Fruit fly (Drosophila melanogaster): ENCODE measurements around the gene smp-30.

Gene smp-30

DNA sequence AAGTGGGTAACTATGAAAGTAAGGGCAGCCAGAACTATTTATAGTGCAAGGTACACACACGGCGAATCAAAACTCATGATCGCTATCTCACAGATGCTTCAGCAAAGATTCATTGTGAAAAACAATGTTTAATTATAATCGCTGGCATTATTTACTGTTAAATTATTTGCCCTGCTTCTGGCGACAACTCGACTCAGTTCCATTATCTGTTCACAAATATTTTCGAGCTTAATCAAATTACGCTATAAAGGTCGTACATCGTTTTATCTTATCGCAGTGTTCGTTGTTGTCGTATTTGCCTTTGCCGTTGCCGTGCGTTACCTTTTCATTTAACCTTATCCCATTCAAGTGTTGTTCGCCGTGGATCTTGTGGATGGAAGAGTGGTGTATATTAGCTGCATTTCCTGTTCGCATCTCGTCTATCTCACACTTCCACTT lies 42.1 kb downstream of the smp-30 start (continued):
- TF ChIP-seq Hr3 (GFP tag; optimal IDR thresholded peaks at IDR 0.05) (no peak), slou (GFP tag; optimal IDR thresholded peaks at IDR 0.05) (no peak), Hey (tag; optimal IDR thresholded peaks at IDR 0.05) (no peak), CG1832 (GFP tag; optimal IDR thresholded peaks at IDR 0.05) (no peak), CG17568 (GFP tag; optimal IDR thresholded peaks at IDR 0.05) (peak; percentile 36), hb (GFP tag; IDR thresholded peaks at IDR 0.05; ENCODE audit: partially characterized antibody) (no peak), Awh (GFP tag; IDR thresholded peaks at IDR 0.05) (no peak), CG18764 (GFP tag; optimal IDR thresholded peaks at IDR 0.05) (no peak), CG33557 (GFP tag; optimal IDR thresholded peaks at IDR 0.05) (no peak), CG2889 (GFP tag; IDR thresholded peaks at IDR 0.05) (no peak), unpg (GFP tag; optimal IDR thresholded peaks at IDR 0.05) (no peak), CG4404 (GFP tag; IDR thresholded peaks at IDR 0.05) (no peak), CG14050 (GFP tag; IDR thresholded peaks at IDR 0.05) (no peak), ac (GFP tag; optimal IDR thresholded peaks at IDR 0.05) (no peak), Hand (GFP tag; optimal IDR thresholded peaks at IDR 0.05) (no peak), oc (tag; optimal IDR thresholded peaks at IDR 0.05) (no peak), H2.0 (GFP tag; IDR thresholded peaks at IDR 0.05) (no peak), CG18476 (GFP tag; optimal IDR thresholded peaks at IDR 0.05) (no peak), gem (tag; optimal IDR thresholded peaks at IDR 0.05) (no peak), Tbp (GFP tag; optimal IDR thresholded peaks at IDR 0.05) (no peak), sna (GFP tag; IDR thresholded peaks at IDR 0.05; ENCODE audit: partially characterized antibody) (no peak), prd (optimal IDR thresholded peaks at IDR 0.05) (no peak), prd (GFP tag; IDR thresholded peaks at IDR 0.05) (no peak), CG11504 (tag; optimal IDR thresholded peaks at IDR 0.05) (no peak), sug (tag; optimal IDR thresholded peaks at IDR 0.05) (peak; percentile 59), kni (GFP tag; optimal IDR thresholded peaks at IDR 0.05) (no peak), CG6854 (GFP tag; optimal IDR thresholded peaks at IDR 0.05) (no peak), nerfin-2 (GFP tag; IDR thresholded peaks at IDR 0.05; ENCODE audit: partially characterized antibody) (no peak), Nf-YC (tag; optimal IDR thresholded peaks at IDR 0.05) (no peak), ken (GFP tag; IDR thresholded peaks at IDR 0.05) (no peak), CG3065 (GFP tag; optimal IDR thresholded peaks at IDR 0.05) (no peak), zen (tag; optimal IDR thresholded peaks at IDR 0.05) (no peak), CG8290 (GFP tag; optimal IDR thresholded peaks at IDR 0.05) (no peak), CG8290 (tag; optimal IDR thresholded peaks at IDR 0.05) (peak in 1 of 2 experiments; percentile 11), ara (GFP tag; IDR thresholded peaks at IDR 0.05) (no peak), CG17385 (GFP tag; optimal IDR thresholded peaks at IDR 0.05) (no peak), pho (GFP tag; optimal IDR thresholded peaks at IDR 0.05) (no peak), ato (GFP tag; IDR thresholded peaks at IDR 0.05; ENCODE audit: partially characterized antibody) (no peak), Dip3 (GFP tag; optimal IDR thresholded peaks at IDR 0.05) (no peak), ERR (GFP tag; optimal IDR thresholded peaks at IDR 0.05) (peak; percentile 3), Blimp-1 (GFP tag; optimal IDR thresholded peaks at IDR 0.05) (no peak), Adf1 (GFP tag; IDR thresholded peaks at IDR 0.05) (no peak), Six4 (GFP tag; optimal IDR thresholded peaks at IDR 0.05) (no peak), z (GFP tag; IDR thresholded peaks at IDR 0.05) (no peak), Mrtf (GFP tag; IDR thresholded peaks at IDR 0.05) (no peak), grn (GFP tag; optimal IDR thresholded peaks at IDR 0.05) (peak; percentile 82), Nf-YB (GFP tag; optimal IDR thresholded peaks at IDR 0.05) (no peak), dmrt11E (tag; optimal IDR thresholded peaks at IDR 0.05) (peak; percentile 4), hkb (optimal IDR thresholded peaks at IDR 0.05) (no peak), hkb (GFP tag; IDR thresholded peaks at IDR 0.05) (0 out of 2 replicates have a peak, but pooled peaks have one; percentile 25), CG2202 (tag; optimal IDR thresholded peaks at IDR 0.05) (peak; percentile 16), danr (GFP tag; IDR thresholded peaks at IDR 0.05) (no peak), Oli (tag; optimal IDR thresholded peaks at IDR 0.05) (no peak)

Measured in whole organism, embryonic.